Worm (Caenorhabditis elegans) whole organism, young adult: ENCODE data around the gene T25B2.4.

ENCODE experiments used
- F33H1.4 ChIP-seq: fragments of 200-800 bp; sonication (Bioruptor generic); IDR thresholded peaks from 2 replicates; pipeline ENCODE4 v1.3.6; 2022; ENCODE audit warnings: missing genetic modification reagents, missing genetic modification characterization, missing compliant biosample characterization
- K11D2.4 ChIP-seq: fragments of 200-800 bp; sonication (Bioruptor generic); IDR thresholded peaks from 2 replicates; pipeline ENCODE4 v1.3.6; 2022; ENCODE audit warnings: missing genetic modification reagents, missing genetic modification characterization, missing compliant biosample characterization
- bed-2 ChIP-seq: fragments of 200-800 bp; sonication (Bioruptor generic); IDR thresholded peaks from 2 replicates; pipeline ENCODE4 v1.3.6; 2022; ENCODE audit warnings: missing genetic modification reagents, missing genetic modification characterization, missing compliant biosample characterization
- ccch-3 ChIP-seq: fragments of 200-800 bp; sonication (Bioruptor generic); optimal IDR thresholded peaks from 2 replicates; lab custom pipeline; 2018; ENCODE audit warnings: mild to moderate bottlenecking, missing genetic modification characterization, missing compliant biosample characterization
- lin-26 ChIP-seq: fragments of 200-800 bp; sonication (Bioruptor generic); IDR thresholded peaks from 2 replicates; pipeline ENCODE4 v1.3.6; 2022; ENCODE audit warnings: missing genetic modification reagents, missing genetic modification characterization, missing compliant biosample characterization
- nfya-1 ChIP-seq: sonication (generic microtip); optimal IDR thresholded peaks from 2 replicates; lab custom pipeline; 2017; ENCODE audit warnings: antibody characterized with exemption, missing compliant biosample characterization, missing genetic modification characterization, borderline replicate concordance; ENCODE audit not compliant: insufficient read depth
- pbrm-1 ChIP-seq: fragments of 200-800 bp; sonication (Bioruptor generic); IDR thresholded peaks from 2 replicates; pipeline ENCODE4 v1.3.6; 2022; ENCODE audit warnings: missing genetic modification reagents, missing genetic modification characterization, missing compliant biosample characterization
- pha-4 ChIP-seq: fragments of 150-350 bp; sonication (generic microtip); optimal IDR thresholded peaks from 2 replicates; lab custom pipeline; 2014; ENCODE audit warnings: missing biosample characterization, missing genetic modification reagents, missing genetic modification characterization
- sea-2 ChIP-seq: fragments of 200-800 bp; sonication (Bioruptor generic); IDR thresholded peaks from 2 replicates; pipeline ENCODE4 v1.3.6; 2022; ENCODE audit warnings: missing genetic modification characterization, missing compliant biosample characterization
- snpc-3.4 ChIP-seq: sonication (generic microtip); optimal IDR thresholded peaks from 2 replicates; lab custom pipeline; 2017; ENCODE audit warnings: missing genetic modification characterization, mild to moderate bottlenecking, missing compliant biosample characterization, antibody characterized with exemption, moderate library complexity, missing genotype, missing genetic modification reagents
- somi-1 ChIP-seq: fragments of 200-800 bp; sonication (Bioruptor generic); optimal IDR thresholded peaks from 2 replicates; lab custom pipeline; 2018; ENCODE audit warnings: mild to moderate bottlenecking, missing genetic modification characterization, missing compliant biosample characterization
- tbp1 ChIP-seq: fragments of 200-800 bp; sonication (Bioruptor generic); optimal IDR thresholded peaks from 2 replicates; lab custom pipeline; 2018; ENCODE audit warnings: mild to moderate bottlenecking, missing genetic modification characterization, missing compliant biosample characterization

DNA sequence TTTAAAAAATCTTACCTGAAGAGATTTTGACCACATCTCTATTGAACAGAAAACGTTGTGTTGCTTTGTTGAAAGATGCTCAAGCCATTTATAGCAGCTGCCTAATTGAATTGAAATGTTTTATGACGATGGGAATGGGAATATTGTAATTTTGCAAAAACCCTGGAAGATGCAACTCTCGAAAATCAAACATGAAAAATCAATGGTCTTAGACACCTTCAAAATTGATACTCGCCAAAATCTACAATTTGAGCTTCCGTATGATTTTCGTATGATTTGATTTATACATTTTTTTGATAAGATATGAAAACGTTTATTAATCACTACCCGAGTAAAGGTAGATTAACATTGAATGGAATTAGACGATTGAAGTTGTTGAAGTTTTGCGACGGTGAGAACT is 30.4 kb downstream of the T25B2.4 start, which contains the start of gene C14F11.7:
- TF ChIP-seq K11D2.4 (GFP tag; lab: Robert Waterston, UW) (no peak), snpc-3.4 (tag; lab: Kevin White, UChicago) (no peak), ccch-3 (GFP tag; lab: Kevin White, UChicago) (no peak), pha-4 (tag; lab: Kevin White, UChicago) (no peak), sea-2 (GFP tag; lab: Robert Waterston, UW) (no peak), bed-2 (GFP tag; lab: Robert Waterston, UW) (no peak), somi-1 (GFP tag; lab: Kevin White, UChicago) (no peak), pbrm-1 (GFP tag; lab: Robert Waterston, UW) (no peak), nfya-1 (tag; lab: Kevin White, UChicago) (no peak), tbp1 (GFP tag; lab: Kevin White, UChicago) (no peak), lin-26 (GFP tag; lab: Robert Waterston, UW) (no peak), F33H1.4 (no peak)
